Fruit fly (Drosophila melanogaster) whole organism, prepupa: ENCODE data around the gene CG5282.
A peak's percentile ranks its signal among the peaks of the same experiment; 100 is the strongest.

Experiments
- CG11762 ChIP-seq: fragments of 200-800 bp; sonication (Bioruptor generic); optimal IDR thresholded peaks from 3 replicates; lab custom pipeline; 2016; ENCODE audit warnings: missing biosample characterization, missing genetic modification characterization; ENCODE audit not compliant: insufficient read depth
- Ets96B ChIP-seq: fragments of 200-800 bp; optimal IDR thresholded peaks from 2 replicates; lab custom pipeline; 2019; ENCODE audit warnings: missing biosample characterization, mild to moderate bottlenecking, missing genetic modification characterization, moderate library complexity
- Sox102F ChIP-seq: fragments of 200-800 bp; sonication (Bioruptor generic); optimal IDR thresholded peaks from 2 replicates; lab custom pipeline; 2016; ENCODE audit warnings: missing biosample characterization, mild to moderate bottlenecking, missing genetic modification characterization

- TF ChIP-seq Ets96B, result peak; percentile 79
- TF ChIP-seq Sox102F (GFP tag; lab: Kevin White, UChicago), result peak; percentile 78
- TF ChIP-seq CG11762, result peak; percentile 77
These were observed 27.3 kb downstream of the CG5282 start for dm6 chr3L:20398243-20399222.
